Worm (Caenorhabditis elegans): ENCODE data around the gene cutl-17.

cutl-17 gene

DNA sequence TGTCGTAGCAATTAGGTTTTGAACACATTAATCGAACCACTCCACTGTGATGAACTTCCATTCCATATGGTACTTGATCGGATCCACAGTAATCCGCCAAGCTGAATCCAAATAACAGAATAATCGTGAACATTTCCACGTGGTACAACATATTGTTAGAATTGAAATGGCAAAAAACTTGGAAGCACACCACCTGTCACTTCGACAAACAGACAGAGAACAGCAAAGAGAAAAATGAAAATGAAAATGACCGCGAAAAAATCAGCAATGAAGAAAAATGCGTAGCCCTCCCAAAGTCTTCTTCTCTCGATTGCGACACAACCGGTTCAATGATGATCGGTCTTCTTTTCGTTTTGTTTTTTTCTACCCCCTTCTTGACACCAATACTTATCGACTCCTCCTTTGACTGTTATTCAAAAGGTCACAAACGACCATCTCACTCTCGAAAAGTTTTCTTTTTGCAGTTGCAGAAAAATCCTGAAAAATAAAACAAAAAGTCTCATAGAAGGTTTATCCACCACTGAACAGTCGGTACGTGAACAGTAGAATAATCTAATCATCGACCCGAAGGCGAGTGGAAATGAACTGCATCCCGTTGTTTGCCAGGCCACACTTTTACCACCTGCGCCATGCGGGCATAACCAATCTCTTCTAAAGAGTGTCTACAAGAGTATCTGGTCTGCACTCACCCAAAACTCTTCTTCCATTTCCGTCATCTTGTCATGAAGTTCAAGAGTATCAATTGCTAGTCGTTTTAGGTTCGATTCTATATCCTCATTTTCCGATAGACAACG lies 20.0 kb upstream of the cutl-17 start, which contains the start of gene wrt-3 (continued):
- TF ChIP-seq C34B4.2 (tag; optimal IDR thresholded peaks at IDR 0.05) (no peak), irx-1 (tag; optimal IDR thresholded peaks at IDR 0.05) (peak; percentile 43), nhr-85 (tag) (peak; percentile 89), nhr-28 (tag; optimal IDR thresholded peaks at IDR 0.05) (no peak), sptf-1 (tag; optimal IDR thresholded peaks at IDR 0.05) (no peak), mef-2 (tag; optimal IDR thresholded peaks at IDR 0.05) (no peak), aly-2 (tag; optimal IDR thresholded peaks at IDR 0.05) (peak; percentile 39), fkh-4 (tag; optimal IDR thresholded peaks at IDR 0.05; ENCODE audit: borderline replicate concordance) (no peak), efl-1 (optimal IDR thresholded peaks at IDR 0.05) (peak; percentile 22 to 43), efl-1 (GFP tag; optimal IDR thresholded peaks at IDR 0.05 in 1 of 2) (peak in 1 of 2 experiments; percentile 93), egl-13 (tag; optimal IDR thresholded peaks at IDR 0.05) (peak; percentile 18), pqm-1 (tag; optimal IDR thresholded peaks at IDR 0.05) (no peak), ceh-82 (tag; optimal IDR thresholded peaks at IDR 0.05) (peak in 2 of 3 experiments; percentile 10 to 40), nhr-19 (GFP tag; conservative IDR thresholded peaks at IDR 0.05) (peak; percentile 53), ceh-8 (GFP tag; optimal IDR thresholded peaks at IDR 0.05) (no peak), mab-9 (GFP tag; IDR thresholded peaks at IDR 0.05) (no peak), snu-23 (GFP tag; optimal IDR thresholded peaks at IDR 0.05) (peak; percentile 56), unc-62 (GFP tag; optimal IDR thresholded peaks at IDR 0.05) (no peak), isw-1 (GFP tag; IDR thresholded peaks at IDR 0.05) (no peak), lin-13 (GFP tag; optimal IDR thresholded peaks at IDR 0.05) (no peak), mdl-1 (tag; optimal IDR thresholded peaks at IDR 0.05) (peak in 1 of 2 experiments; percentile 45), egl-27 (tag; optimal IDR thresholded peaks at IDR 0.05) (no peak), sup-37 (GFP tag; optimal IDR thresholded peaks at IDR 0.05) (no peak), nhr-77 (tag; optimal IDR thresholded peaks at IDR 0.05) (no peak), swsn-7 (tag; optimal IDR thresholded peaks at IDR 0.05) (peak; percentile 53), vab-15 (tag; optimal IDR thresholded peaks at IDR 0.05) (no peak), ztf-11 (tag; optimal IDR thresholded peaks at IDR 0.05) (no peak), nhr-76 (tag; optimal IDR thresholded peaks at IDR 0.05) (no peak), alr-1 (tag; optimal IDR thresholded peaks at IDR 0.05; ENCODE audit: borderline replicate concordance) (no peak), tbx-2 (tag; optimal IDR thresholded peaks at IDR 0.05) (no peak), ztf-4 (tag; optimal IDR thresholded peaks at IDR 0.05) (no peak), lin-14 (GFP tag; optimal IDR thresholded peaks at IDR 0.05) (peak; percentile 73), ets-5 (GFP tag; IDR thresholded peaks at IDR 0.05) (no peak), ama-1 (optimal IDR thresholded peaks at IDR 0.05) (no peak), dsc-1 (tag; optimal IDR thresholded peaks at IDR 0.05) (peak; percentile 27), zip-4 (GFP tag; optimal IDR thresholded peaks at IDR 0.05) (peak; percentile 20), unc-86 (tag; optimal IDR thresholded peaks at IDR 0.05) (no peak), tlp-1 (tag; optimal IDR thresholded peaks at IDR 0.05) (no peak), nhr-47 (tag; optimal IDR thresholded peaks at IDR 0.05) (peak; percentile 65), lin-39 (tag; optimal IDR thresholded peaks at IDR 0.05) (no peak), elt-3 (tag; optimal IDR thresholded peaks at IDR 0.05) (peak in 3 of 6 experiments; percentile 3 to 43 (median 23)), pag-3 (tag; optimal IDR thresholded peaks at IDR 0.05; ENCODE audit: borderline replicate concordance, insufficient read depth) (peak; percentile 64), fkh-10 (GFP tag; optimal IDR thresholded peaks at IDR 0.05) (no peak), ceh-63 (GFP tag; optimal IDR thresholded peaks at IDR 0.05) (no peak)

All from whole organism, L1 larva.